Fruit fly (Drosophila melanogaster): ENCODE measurements around the gene Ubx.

Gene Ubx

dm6 chr3R:16655494-16656493 lies 78.4 kb downstream of the Ubx start, which contains the start of gene modSP (continued):
- TF ChIP-seq CG1603 (tag; optimal IDR thresholded peaks at IDR 0.05) (peak; percentile 73), CG11456 (GFP tag; IDR thresholded peaks at IDR 0.05) (peak; percentile 69; the same call in 2 of the 3 replicates), sens (GFP tag) (peak; percentile 59), lab (GFP tag; optimal IDR thresholded peaks at IDR 0.05) (peak; percentile 56), CG4404 (GFP tag; IDR thresholded peaks at IDR 0.05) (no peak), Sox102F (GFP tag; optimal IDR thresholded peaks at IDR 0.05) (peak; percentile 35), CrebB (tag; optimal IDR thresholded peaks at IDR 0.05) (no peak), Mrtf (GFP tag; IDR thresholded peaks at IDR 0.05) (peak; percentile 37; the same call in 1 of the 3 replicates), bsh (GFP tag; optimal IDR thresholded peaks at IDR 0.05) (peak in 1 of 2 experiments; percentile 18), hbn (GFP tag; IDR thresholded peaks at IDR 0.05; ENCODE audit: partially characterized antibody) (peak; percentile 49), ftz-f1 (GFP tag; optimal IDR thresholded peaks at IDR 0.05) (no peak), prd (optimal IDR thresholded peaks at IDR 0.05) (no peak), prd (GFP tag; IDR thresholded peaks at IDR 0.05) (no peak), CG17186 (GFP tag; optimal IDR thresholded peaks at IDR 0.05) (no peak), Rx (GFP tag; IDR thresholded peaks at IDR 0.05) (peak; percentile 22; the same call in 1 of the 2 replicates), Fer2 (tag; optimal IDR thresholded peaks at IDR 0.05) (no peak), CG33213 (GFP tag; optimal IDR thresholded peaks at IDR 0.05) (peak; percentile 72), lov (optimal IDR thresholded peaks at IDR 0.05) (no peak), lov (GFP tag; IDR thresholded peaks at IDR 0.05) (no peak), CG10654 (GFP tag; optimal IDR thresholded peaks at IDR 0.05) (no peak), gcm2 (GFP tag; optimal IDR thresholded peaks at IDR 0.05) (no peak), Ssrp (tag; optimal IDR thresholded peaks at IDR 0.05) (no peak), her (GFP tag; optimal IDR thresholded peaks at IDR 0.05) (peak; percentile 47), Kr (GFP tag; optimal IDR thresholded peaks at IDR 0.05) (no peak), Nf-YA (GFP tag; IDR thresholded peaks at IDR 0.05) (no peak), CG33557 (GFP tag; optimal IDR thresholded peaks at IDR 0.05) (no peak), CG12104 (GFP tag; optimal IDR thresholded peaks at IDR 0.05) (peak; percentile 39), Ets97D (GFP tag; optimal IDR thresholded peaks at IDR 0.05) (peak; percentile 6), CG13775 (GFP tag; optimal IDR thresholded peaks at IDR 0.05) (no peak), Ada2b (GFP tag; IDR thresholded peaks at IDR 0.05) (no peak), H15 (GFP tag; IDR thresholded peaks at IDR 0.05) (no peak; the same call in 2 of the 3 replicates), NK7.1 (GFP tag; optimal IDR thresholded peaks at IDR 0.05) (no peak), HLH3B (GFP tag; IDR thresholded peaks at IDR 0.05) (peak; percentile 33; the same call in 1 of the 2 replicates), CG14710 (tag; optimal IDR thresholded peaks at IDR 0.05) (peak; percentile 46), ash1 (GFP tag; optimal IDR thresholded peaks at IDR 0.05) (no peak), crc (GFP tag; optimal IDR thresholded peaks at IDR 0.05) (peak; percentile 25), CG17328 (GFP tag; IDR thresholded peaks at IDR 0.05) (0 out of 2 replicates have a peak, but pooled peaks have one; percentile 12), klu (GFP tag; IDR thresholded peaks at IDR 0.05) (no peak), Poxn (GFP tag; IDR thresholded peaks at IDR 0.05) (no peak), CG14667 (GFP tag; IDR thresholded peaks at IDR 0.05) (no peak), inv (GFP tag; IDR thresholded peaks at IDR 0.05; ENCODE audit: partially characterized antibody) (peak; percentile 48; the same call in 1 of the 2 replicates), Eip74EF (GFP tag; optimal IDR thresholded peaks at IDR 0.05) (no peak), CG4424 (GFP tag; optimal IDR thresholded peaks at IDR 0.05) (no peak), Adf1 (GFP tag; IDR thresholded peaks at IDR 0.05) (no peak), h (optimal IDR thresholded peaks at IDR 0.05) (no peak), slp2 (GFP tag; optimal IDR thresholded peaks at IDR 0.05) (peak; percentile 6), CG3726 (GFP tag; IDR thresholded peaks at IDR 0.05) (no peak), Pdp1 (GFP tag; optimal IDR thresholded peaks at IDR 0.05) (peak in 1 of 2 experiments; percentile 77), mam (GFP tag; optimal IDR thresholded peaks at IDR 0.05) (peak; percentile 66)

All from whole organism, embryonic.